Fruit fly (Drosophila melanogaster) whole organism, wandering third instar larva: ENCODE measurements around the gene gkt.

Source experiments
- Abd-B ChIP-seq: fragments of >200 bp; optimal IDR thresholded peaks from 2 replicates; lab custom pipeline; 2017; ENCODE audit warnings: missing biosample characterization, missing genetic modification characterization
- Sp1 ChIP-seq: fragments of 200-800 bp; sonication (Bioruptor generic); optimal IDR thresholded peaks from 3 replicates; lab custom pipeline; 2019; ENCODE audit warnings: missing biosample characterization, mild to moderate bottlenecking, missing genetic modification characterization, moderate library complexity
- br ChIP-seq: fragments of 200-800 bp; sonication (Bioruptor generic); optimal IDR thresholded peaks from 2 replicates; lab custom pipeline; 2016; ENCODE audit warnings: missing biosample characterization, missing genetic modification characterization
- brk ChIP-seq: fragments of 200-800 bp; sonication (Bioruptor generic); optimal IDR thresholded peaks from 2 replicates; lab custom pipeline; 2016; ENCODE audit warnings: missing biosample characterization, mild to moderate bottlenecking, missing genetic modification characterization
- dmrt93B ChIP-seq: fragments of 200-800 bp; sonication (Bioruptor generic); optimal IDR thresholded peaks from 2 replicates; lab custom pipeline; 2018; ENCODE audit warnings: missing biosample characterization, mild to moderate bottlenecking, missing genetic modification characterization
- dsf ChIP-seq: sonication (Bioruptor generic); optimal IDR thresholded peaks from 2 replicates; lab custom pipeline; 2016; ENCODE audit warnings: missing biosample characterization, missing genetic modification characterization, borderline replicate concordance
- ey ChIP-seq: fragments of 200-800 bp; sonication (Bioruptor generic); optimal IDR thresholded peaks from 2 replicates; lab custom pipeline; 2016; ENCODE audit warnings: missing biosample characterization, missing genetic modification characterization
- fru ChIP-seq: fragments of 200-800 bp; sonication (Bioruptor generic); optimal IDR thresholded peaks from 3 replicates; lab custom pipeline; 2016; ENCODE audit warnings: missing biosample characterization, mild to moderate bottlenecking, missing genetic modification characterization
- jim ChIP-seq: fragments of 175-275, 200-325 bp; sonication (Bioruptor generic); optimal IDR thresholded peaks from 2 replicates; lab custom pipeline; 2016; ENCODE audit warnings: missing biosample characterization, mild to moderate bottlenecking, missing genetic modification characterization
- lola ChIP-seq: fragments of >200 bp; optimal IDR thresholded peaks from 2 replicates; lab custom pipeline; 2017; ENCODE audit warnings: missing biosample characterization, missing genetic modification characterization
- psq ChIP-seq: fragments of 200-800 bp; sonication (Bioruptor generic); optimal IDR thresholded peaks from 3 replicates; lab custom pipeline; 2017; ENCODE audit warnings: missing biosample characterization, mild to moderate bottlenecking, missing genetic modification characterization, moderate library complexity
- sage ChIP-seq: fragments of 200-800 bp; sonication (Bioruptor generic); optimal IDR thresholded peaks from 2 replicates; lab custom pipeline; 2016; ENCODE audit warnings: missing biosample characterization, mild to moderate bottlenecking, missing genetic modification characterization
- usp ChIP-seq: fragments of >200 bp; optimal IDR thresholded peaks from 2 replicates; lab custom pipeline; 2017; ENCODE audit warnings: missing biosample characterization, missing genetic modification characterization

DNA sequence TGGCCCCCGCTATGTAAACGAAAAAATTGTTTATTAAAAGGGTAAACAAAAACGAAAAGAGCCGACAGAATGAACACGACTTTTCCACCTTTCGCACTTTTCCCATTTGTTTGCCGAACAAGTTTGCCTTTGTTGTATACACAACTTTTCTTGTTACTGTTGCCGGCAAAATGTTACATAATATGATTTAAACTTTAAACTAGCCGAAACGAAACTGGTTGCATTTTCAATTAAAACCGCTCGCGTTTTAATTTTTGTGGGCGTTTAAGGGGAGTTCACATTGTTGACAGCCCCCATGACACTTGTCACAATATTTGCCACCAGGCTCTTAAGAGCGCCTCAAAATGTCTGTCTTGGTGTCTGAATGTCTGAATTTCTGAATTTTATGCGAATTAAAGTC lies 38.9 kb upstream of the gkt start:
- TF ChIP-seq psq (no peak), ey (GFP tag; lab: Kevin White, UChicago) (no peak), dmrt93B (GFP tag; lab: Kevin White, UChicago) (no peak), brk (GFP tag; lab: Kevin White, UChicago) (no peak), lola (no peak), dsf (GFP tag; lab: Kevin White, UChicago) (no peak), jim (no peak), fru (GFP tag; lab: Kevin White, UChicago) (no peak), sage (no peak), Abd-B (GFP tag; lab: Kevin White, UChicago) (no peak), usp (GFP tag; lab: Kevin White, UChicago) (no peak), br (GFP tag; lab: Kevin White, UChicago) (no peak), Sp1 (no peak)
